Worm (Caenorhabditis elegans): ENCODE data around the gene F15E6.5.

ce11 chrIV:4244510-4244909 is 44.9 kb upstream of the F15E6.5 start, which contains the start of gene col-34:
- TF ChIP-seq B0310.2 (tag; optimal IDR thresholded peaks at IDR 0.05) (no peak), flt-1 (GFP tag; IDR thresholded peaks at IDR 0.05) (no peak), tbx-11 (GFP tag; IDR thresholded peaks at IDR 0.05) (no peak), ceh-13 (GFP tag; optimal IDR thresholded peaks at IDR 0.05) (no peak), aly-1 (tag; optimal IDR thresholded peaks at IDR 0.05) (no peak)
